Worm (Caenorhabditis elegans) whole organism, L1 larva: ENCODE measurements around the gene K03H1.11.
A peak's percentile ranks its signal among the peaks of the same experiment; 100 is the strongest.

ENCODE experiments used
- C34B4.2 ChIP-seq: sonication (generic microtip); optimal IDR thresholded peaks from 2 replicates; lab custom pipeline; 2017; ENCODE audit warnings: mild to moderate bottlenecking, missing genetic modification characterization, missing compliant biosample characterization
- Y116A8C.19 ChIP-seq: sonication (generic microtip); optimal IDR thresholded peaks from 2 replicates; lab custom pipeline; 2016; ENCODE audit warnings: missing compliant biosample characterization, missing genetic modification characterization, borderline replicate concordance
- aha-1 ChIP-seq: fragments of 150-350 bp; optimal IDR thresholded peaks from 2 replicates; lab custom pipeline; 2014; ENCODE audit warnings: missing biosample characterization, missing genetic modification characterization
- alr-1 ChIP-seq: fragments of 200-800 bp; sonication (Bioruptor generic); optimal IDR thresholded peaks from 2 replicates; lab custom pipeline; 2018; ENCODE audit warnings: borderline replicate concordance, mild to moderate bottlenecking, missing genetic modification characterization, missing compliant biosample characterization
- ama-1 ChIP-seq: fragments of 150-350 bp; optimal IDR thresholded peaks from 2 replicates; lab custom pipeline; 2014
- blmp-1 ChIP-seq: fragments of 150-350 bp; optimal IDR thresholded peaks from 2 replicates; lab custom pipeline; 2014; ENCODE audit warnings: missing biosample characterization, missing genetic modification characterization
- ceh-82 ChIP-seq, 3 experiments: fragments of 150-350 bp in 1 of 3; sonication (generic microtip) in 2 of 3; optimal IDR thresholded peaks; 2 replicates each; lab custom pipeline; 2014 to 2017; ENCODE audit warnings: missing biosample characterization in 3 of 3, missing genetic modification characterization in 3 of 3
- ceh-88 ChIP-seq: fragments of 200-800 bp; sonication (Bioruptor generic); IDR thresholded peaks from 2 replicates; pipeline ENCODE4 v1.3.6; 2022; ENCODE audit warnings: missing genetic modification characterization, missing compliant biosample characterization
- ceh-90 ChIP-seq: sonication (generic microtip); optimal IDR thresholded peaks from 2 replicates; lab custom pipeline; 2016; ENCODE audit warnings: missing genetic modification characterization, missing compliant biosample characterization
- efl-1 ChIP-seq, 4 experiments: fragments of 150-350 bp; optimal IDR thresholded peaks in 3 of 4; peaks in 1 of 4; 1 replicate in 1 of 4; 2 replicates in 3 of 4; lab custom pipeline; 2014; ENCODE audit warnings: missing biosample characterization in 2 of 4, missing genetic modification characterization in 2 of 4, missing genetic modification reagents in 2 of 4
- efl-3 ChIP-seq: fragments of 200-800 bp; sonication (Bioruptor generic); optimal IDR thresholded peaks from 2 replicates; lab custom pipeline; 2018; ENCODE audit warnings: mild to moderate bottlenecking, missing genetic modification characterization, missing compliant biosample characterization
- egl-13 ChIP-seq: sonication (generic microtip); optimal IDR thresholded peaks from 2 replicates; lab custom pipeline; 2016; ENCODE audit warnings: missing genotype, missing genetic modification reagents, missing genetic modification characterization, missing compliant biosample characterization
- elt-3 ChIP-seq, 6 experiments: fragments of 150-350 bp in 1 of 6; sonication (generic microtip); optimal IDR thresholded peaks; 2 replicates each; lab custom pipeline; 2017 to 2018; ENCODE audit warnings: missing biosample characterization in 6 of 6, missing genetic modification characterization in 6 of 6, inconsistent platforms in 1 of 6
- fkh-10 ChIP-seq: sonication (generic microtip); optimal IDR thresholded peaks from 2 replicates; lab custom pipeline; 2017; ENCODE audit warnings: missing biosample characterization, missing genetic modification reagents, missing genetic modification characterization
- fkh-8 ChIP-seq: sonication (generic microtip); optimal IDR thresholded peaks from 2 replicates; lab custom pipeline; 2016; ENCODE audit warnings: mild to moderate bottlenecking, missing genetic modification characterization, missing compliant biosample characterization
- fos-1 ChIP-seq: fragments of 150-350 bp; optimal IDR thresholded peaks from 2 replicates; lab custom pipeline; 2014; ENCODE audit warnings: missing biosample characterization, missing genetic modification characterization
- hlh-4 ChIP-seq: sonication (generic microtip); optimal IDR thresholded peaks from 2 replicates; lab custom pipeline; 2016; ENCODE audit warnings: mild to moderate bottlenecking, missing genetic modification characterization, missing compliant biosample characterization
- irx-1 ChIP-seq: sonication (generic microtip); optimal IDR thresholded peaks from 2 replicates; lab custom pipeline; 2016; ENCODE audit warnings: missing genetic modification characterization, missing compliant biosample characterization
- isw-1 ChIP-seq: fragments of 200-800 bp; sonication (Bioruptor generic); IDR thresholded peaks from 2 replicates; pipeline ENCODE4 v1.3.6; 2022; ENCODE audit warnings: missing genetic modification characterization, missing compliant biosample characterization
- lin-14 ChIP-seq: fragments of 200-800 bp; sonication (Bioruptor generic); optimal IDR thresholded peaks from 2 replicates; lab custom pipeline; 2018; ENCODE audit warnings: mild to moderate bottlenecking, missing genetic modification characterization, moderate library complexity, missing compliant biosample characterization
- lin-39 ChIP-seq: fragments of 150-350 bp; optimal IDR thresholded peaks from 2 replicates; lab custom pipeline; 2014; ENCODE audit warnings: missing biosample characterization, missing genetic modification reagents, missing genetic modification characterization
- mab-9 ChIP-seq: fragments of 200-800 bp; sonication (Bioruptor generic); IDR thresholded peaks from 2 replicates; pipeline ENCODE4 v1.3.6; 2022; ENCODE audit warnings: missing genetic modification reagents, missing genetic modification characterization, missing compliant biosample characterization
- mdl-1 ChIP-seq, 2 experiments: fragments of 150-350 bp; optimal IDR thresholded peaks; 2 replicates each; lab custom pipeline; 2014 to 2017; ENCODE audit warnings: missing biosample characterization in 2 of 2, missing genetic modification characterization in 2 of 2, inconsistent platforms in 1 of 2
- mep-1 ChIP-seq: fragments of 150-350 bp; optimal IDR thresholded peaks from 2 replicates; lab custom pipeline; 2014; ENCODE audit warnings: missing biosample characterization, missing genetic modification characterization
- nhr-20 ChIP-seq: sonication (generic microtip); optimal IDR thresholded peaks from 2 replicates; lab custom pipeline; 2016; ENCODE audit warnings: mild to moderate bottlenecking, missing genetic modification characterization, missing compliant biosample characterization
- nhr-28 ChIP-seq: fragments of 150-350 bp; optimal IDR thresholded peaks from 2 replicates; lab custom pipeline; 2014; ENCODE audit warnings: missing biosample characterization, missing genetic modification characterization
- nhr-71 ChIP-seq: sonication (generic microtip); optimal IDR thresholded peaks from 2 replicates; lab custom pipeline; 2016; ENCODE audit warnings: mild to moderate bottlenecking, missing genetic modification characterization, moderate library complexity, missing compliant biosample characterization
- nhr-76 ChIP-seq: sonication (generic microtip); optimal IDR thresholded peaks from 2 replicates; lab custom pipeline; 2017; ENCODE audit warnings: missing biosample characterization, missing genetic modification characterization
- nhr-84 ChIP-seq: sonication (generic microtip); optimal IDR thresholded peaks from 2 replicates; lab custom pipeline; 2017; ENCODE audit warnings: missing biosample characterization, missing genetic modification characterization
- nhr-85 ChIP-seq: sonication (generic microtip); peaks from one replicate; lab custom pipeline; 2016; ENCODE audit warnings: missing genetic modification characterization, inconsistent platforms, missing compliant biosample characterization
- nhr-90 ChIP-seq: sonication (generic microtip); optimal IDR thresholded peaks from 2 replicates; lab custom pipeline; 2016; ENCODE audit warnings: mild to moderate bottlenecking, missing genetic modification characterization, missing compliant biosample characterization; ENCODE audit not compliant: poor library complexity
- pqm-1 ChIP-seq: sonication (generic microtip); optimal IDR thresholded peaks from 3 replicates; lab custom pipeline; 2017; ENCODE audit warnings: missing biosample characterization, missing genetic modification characterization
- rnt-1 ChIP-seq: sonication (generic microtip); optimal IDR thresholded peaks from 2 replicates; lab custom pipeline; 2016; ENCODE audit warnings: mild to moderate bottlenecking, missing genetic modification characterization, moderate library complexity, missing compliant biosample characterization
- snu-23 ChIP-seq: sonication (generic microtip); optimal IDR thresholded peaks from 2 replicates; lab custom pipeline; 2016; ENCODE audit warnings: missing genetic modification characterization, missing compliant biosample characterization
- tbx-2 ChIP-seq: sonication (generic microtip); optimal IDR thresholded peaks from 2 replicates; lab custom pipeline; 2016; ENCODE audit warnings: missing genetic modification characterization, missing compliant biosample characterization
- unc-130 ChIP-seq: fragments of 150-350 bp; optimal IDR thresholded peaks from 2 replicates; lab custom pipeline; 2017; ENCODE audit warnings: missing biosample characterization, missing genetic modification characterization, inconsistent platforms
- unc-30 ChIP-seq: sonication (generic microtip); optimal IDR thresholded peaks from 2 replicates; lab custom pipeline; 2017; ENCODE audit warnings: missing biosample characterization, missing genetic modification characterization
- unc-62 ChIP-seq: fragments of 150-350 bp; optimal IDR thresholded peaks from 2 replicates; lab custom pipeline; 2014; ENCODE audit warnings: missing biosample characterization, missing genetic modification reagents, missing genetic modification characterization
- unc-98 ChIP-seq: fragments of 200-800 bp; sonication (Bioruptor generic); IDR thresholded peaks from 2 replicates; pipeline ENCODE4 v1.3.6; 2022; ENCODE audit warnings: missing genetic modification characterization, missing compliant biosample characterization
- ztf-4 ChIP-seq: fragments of 150-350 bp; optimal IDR thresholded peaks from 2 replicates; lab custom pipeline; 2014; ENCODE audit warnings: missing biosample characterization, missing genetic modification characterization

K03H1.11 gene

ce11 chrIII:9927378-9927777, 24.4 kb downstream of the K03H1.11 start, which contains the start of gene ttr-2:
Gene ttr-2 (plus strand): TSS chrIII:9927769.
- TF ChIP-seq elt-3 (tag; optimal IDR thresholded peaks at IDR 0.05; lab: Kevin White, UChicago) (peak in 2 of 6 experiments; percentile 46 to 56), snu-23 (GFP tag; lab: Kevin White, UChicago) (peak; percentile 35), fkh-10 (GFP tag; lab: Kevin White, UChicago) (no peak), mab-9 (GFP tag; lab: Robert Waterston, UW) (no peak), egl-13 (tag; lab: Kevin White, UChicago) (no peak), nhr-85 (tag; lab: Kevin White, UChicago) (peak; percentile 77), nhr-71 (peak; percentile 21), unc-30 (tag; lab: Kevin White, UChicago) (no peak), irx-1 (tag; lab: Kevin White, UChicago) (no peak), nhr-84 (tag; lab: Kevin White, UChicago) (no peak), unc-130 (tag; lab: Kevin White, UChicago) (no peak), efl-1 (optimal IDR thresholded peaks at IDR 0.05; lab: Kevin White, UChicago) (no peak), efl-1 (GFP tag; optimal IDR thresholded peaks at IDR 0.05 in 1 of 2; lab: Kevin White, UChicago) (peak in 1 of 2 experiments; percentile 73), fkh-8 (no peak), blmp-1 (tag; lab: Kevin White, UChicago) (peak; percentile 48), mep-1 (tag; lab: Kevin White, UChicago) (peak; percentile 10), hlh-4 (tag; lab: Kevin White, UChicago) (no peak), rnt-1 (tag; lab: Kevin White, UChicago) (no peak), nhr-20 (tag; lab: Kevin White, UChicago) (no peak), lin-14 (peak; percentile 67), pqm-1 (no peak), isw-1 (GFP tag; lab: Robert Waterston, UW) (no peak), efl-3 (GFP tag; lab: Kevin White, UChicago) (no peak), lin-39 (tag; lab: Kevin White, UChicago) (no peak), ama-1 (lab: Kevin White, UChicago) (no peak)
- TF ChIP-seq, all 84 proteins: peak for 8

- TF ChIP-seq alr-1 (tag; lab: Kevin White, UChicago) (no peak), Y116A8C.19 (tag; lab: Kevin White, UChicago) (no peak), tbx-2 (no peak), nhr-85 (tag; lab: Kevin White, UChicago) (no peak), nhr-90 (tag; lab: Kevin White, UChicago) (no peak), ceh-82 (tag; optimal IDR thresholded peaks at IDR 0.05; lab: Kevin White, UChicago) (no peak), fkh-8 (no peak)
- TF ChIP-seq, all 84 proteins: peak for 0
Observed at ce11 chrIII:9926650-9927049, 25.1 kb downstream of the K03H1.11 start, which contains the start of gene ttr-3. Gene ttr-3 (minus strand): TSS chrIII:9926750.

ce11 chrIII:9922874-9923273, 28.9 kb downstream of the K03H1.11 start, which contains the start of gene cbp-2:
Gene cbp-2 (plus strand): TSS chrIII:9923174.
- TF ChIP-seq fos-1 (tag; lab: Kevin White, UChicago) (no peak), aha-1 (tag; lab: Kevin White, UChicago) (no peak), unc-98 (GFP tag; lab: Robert Waterston, UW) (no peak), nhr-76 (tag; lab: Kevin White, UChicago) (no peak), nhr-28 (no peak), C34B4.2 (tag; lab: Kevin White, UChicago) (no peak), ztf-4 (tag; lab: Kevin White, UChicago) (no peak), blmp-1 (tag; lab: Kevin White, UChicago) (no peak), mdl-1 (tag; optimal IDR thresholded peaks at IDR 0.05; lab: Kevin White, UChicago) (no peak), nhr-20 (tag; lab: Kevin White, UChicago) (no peak), ceh-90 (no peak), egl-13 (tag; lab: Kevin White, UChicago) (no peak), ceh-88 (GFP tag; lab: Robert Waterston, UW) (no peak), unc-62 (GFP tag; lab: Kevin White, UChicago) (no peak), lin-39 (tag; lab: Kevin White, UChicago) (no peak), irx-1 (tag; lab: Kevin White, UChicago) (no peak)
